Fruit fly (Drosophila melanogaster) whole organism, wandering third instar larva: ENCODE data around the gene dikar.

Experiments
- Abd-B ChIP-seq: fragments of >200 bp; optimal IDR thresholded peaks from 2 replicates; lab custom pipeline; 2017; ENCODE audit warnings: missing biosample characterization, missing genetic modification characterization
- CG32264 ChIP-seq: fragments of 200-800 bp; sonication (Bioruptor generic); optimal IDR thresholded peaks from 2 replicates; lab custom pipeline; 2016; ENCODE audit warnings: missing biosample characterization, missing genetic modification characterization
- CG9705 ChIP-seq: fragments of 200-800 bp; sonication (Bioruptor generic); optimal IDR thresholded peaks from 2 replicates; lab custom pipeline; 2018; ENCODE audit warnings: missing biosample characterization, mild to moderate bottlenecking, missing genetic modification characterization
- CrebA ChIP-seq: fragments of 200-800 bp; sonication (Bioruptor generic); optimal IDR thresholded peaks from 2 replicates; lab custom pipeline; 2016; ENCODE audit warnings: missing biosample characterization, mild to moderate bottlenecking, missing genetic modification characterization, borderline replicate concordance
- Dfd ChIP-seq: fragments of >200 bp; optimal IDR thresholded peaks from 2 replicates; lab custom pipeline; 2017; ENCODE audit warnings: missing biosample characterization, missing genetic modification characterization
- Dif ChIP-seq: fragments of 200-275, 200-300 bp; sonication (Bioruptor generic); optimal IDR thresholded peaks from 2 replicates; lab custom pipeline; 2018; ENCODE audit warnings: missing biosample characterization, missing genetic modification characterization; ENCODE audit not compliant: partially characterized antibody
- GATAd ChIP-seq: sonication (Bioruptor generic); optimal IDR thresholded peaks from 2 replicates; lab custom pipeline; 2016; ENCODE audit warnings: missing biosample characterization, missing genetic modification characterization
- HLH106 ChIP-seq: fragments of 200-800 bp; optimal IDR thresholded peaks from 3 replicates; lab custom pipeline; 2019; ENCODE audit warnings: missing biosample characterization, mild to moderate bottlenecking, missing genetic modification characterization, moderate library complexity
- Hnf4 ChIP-seq: fragments of 200-800 bp; sonication (Bioruptor generic); optimal IDR thresholded peaks from 2 replicates; lab custom pipeline; 2016; ENCODE audit warnings: missing biosample characterization, mild to moderate bottlenecking, missing genetic modification characterization
- Hr78 ChIP-seq: fragments of >200 bp; optimal IDR thresholded peaks from 2 replicates; lab custom pipeline; 2017; ENCODE audit warnings: missing biosample characterization, missing genetic modification characterization
- Hr83 ChIP-seq: fragments of 200-300 bp; sonication (Bioruptor generic); optimal IDR thresholded peaks from 2 replicates; lab custom pipeline; 2016; ENCODE audit warnings: missing biosample characterization, mild to moderate bottlenecking, missing genetic modification characterization, moderate library complexity; ENCODE audit not compliant: poor library complexity, severe bottlenecking
- Jra ChIP-seq: sonication (Bioruptor generic); optimal IDR thresholded peaks from 2 replicates; lab custom pipeline; 2016; ENCODE audit warnings: missing biosample characterization, missing genetic modification characterization
- Mio ChIP-seq: sonication (Bioruptor generic); optimal IDR thresholded peaks from 2 replicates; lab custom pipeline; 2016; ENCODE audit warnings: missing biosample characterization, missing genetic modification characterization
- Myc ChIP-seq: fragments of >200 bp; optimal IDR thresholded peaks from 2 replicates; lab custom pipeline; 2017
- N ChIP-seq: fragments of >200 bp; optimal IDR thresholded peaks from 2 replicates; lab custom pipeline; 2018; ENCODE audit warnings: missing biosample characterization, missing external identifiers, missing genetic modification characterization
- OdsH ChIP-seq: fragments of 200-800 bp; sonication (Bioruptor generic); optimal IDR thresholded peaks from 2 replicates; lab custom pipeline; 2016; ENCODE audit warnings: missing biosample characterization, mild to moderate bottlenecking, missing genetic modification characterization
- Rel ChIP-seq, 2 experiments: fragments of 200-800 bp; sonication (Bioruptor generic) in 1 of 2; optimal IDR thresholded peaks; 2 replicates in 1 of 2; 3 replicates in 1 of 2; lab custom pipeline; 2016 to 2019; ENCODE audit warnings: mild to moderate bottlenecking in 2 of 2, missing biosample characterization in 2 of 2, missing genetic modification characterization in 2 of 2, moderate library complexity in 1 of 2
- Sp1 ChIP-seq: fragments of 200-800 bp; sonication (Bioruptor generic); optimal IDR thresholded peaks from 3 replicates; lab custom pipeline; 2019; ENCODE audit warnings: missing biosample characterization, mild to moderate bottlenecking, missing genetic modification characterization, moderate library complexity
- Vsx2 ChIP-seq: fragments of 200-300, 225-300 bp; sonication (Bioruptor generic); optimal IDR thresholded peaks from 2 replicates; lab custom pipeline; 2018; ENCODE audit warnings: missing biosample characterization, missing genetic modification characterization; ENCODE audit not compliant: partially characterized antibody
- br ChIP-seq: fragments of 200-800 bp; sonication (Bioruptor generic); optimal IDR thresholded peaks from 2 replicates; lab custom pipeline; 2016; ENCODE audit warnings: missing biosample characterization, missing genetic modification characterization
- brk ChIP-seq: fragments of 200-800 bp; sonication (Bioruptor generic); optimal IDR thresholded peaks from 2 replicates; lab custom pipeline; 2016; ENCODE audit warnings: missing biosample characterization, mild to moderate bottlenecking, missing genetic modification characterization
- dl ChIP-seq, 2 experiments: fragments of 175-275, 200-275 bp in 1 of 2; fragments of 200-275 bp in 1 of 2; sonication (Bioruptor generic); optimal IDR thresholded peaks; lab custom pipeline; 2018; ENCODE audit warnings: mild to moderate bottlenecking in 2 of 2, missing biosample characterization in 2 of 2, missing genetic modification characterization in 2 of 2, moderate library complexity in 2 of 2; ENCODE audit not compliant: partially characterized antibody in 2 of 2, insufficient read depth in 1 of 2
- dmrt93B ChIP-seq: fragments of 200-800 bp; sonication (Bioruptor generic); optimal IDR thresholded peaks from 2 replicates; lab custom pipeline; 2018; ENCODE audit warnings: missing biosample characterization, mild to moderate bottlenecking, missing genetic modification characterization
- dsf ChIP-seq: sonication (Bioruptor generic); optimal IDR thresholded peaks from 2 replicates; lab custom pipeline; 2016; ENCODE audit warnings: missing biosample characterization, missing genetic modification characterization, borderline replicate concordance
- ey ChIP-seq: fragments of 200-800 bp; sonication (Bioruptor generic); optimal IDR thresholded peaks from 2 replicates; lab custom pipeline; 2016; ENCODE audit warnings: missing biosample characterization, missing genetic modification characterization
- foxo ChIP-seq, 2 experiments: fragments of 200-800 bp; sonication (Bioruptor generic); optimal IDR thresholded peaks; 2 replicates in 1 of 2; 3 replicates in 1 of 2; lab custom pipeline; 2016 to 2017; ENCODE audit warnings: missing biosample characterization in 2 of 2, missing genetic modification characterization in 2 of 2
- fru ChIP-seq: fragments of 200-800 bp; sonication (Bioruptor generic); optimal IDR thresholded peaks from 3 replicates; lab custom pipeline; 2016; ENCODE audit warnings: missing biosample characterization, mild to moderate bottlenecking, missing genetic modification characterization
- h ChIP-seq: fragments of 200-800 bp; sonication (Bioruptor generic); optimal IDR thresholded peaks from 3 replicates; lab custom pipeline; 2016; ENCODE audit warnings: missing biosample characterization, mild to moderate bottlenecking, missing genetic modification characterization
- jim ChIP-seq: fragments of 175-275, 200-325 bp; sonication (Bioruptor generic); optimal IDR thresholded peaks from 2 replicates; lab custom pipeline; 2016; ENCODE audit warnings: missing biosample characterization, mild to moderate bottlenecking, missing genetic modification characterization
- lola ChIP-seq: fragments of >200 bp; optimal IDR thresholded peaks from 2 replicates; lab custom pipeline; 2017; ENCODE audit warnings: missing biosample characterization, missing genetic modification characterization
- pan ChIP-seq: fragments of >200 bp; optimal IDR thresholded peaks from 2 replicates; lab custom pipeline; 2017
- psq ChIP-seq: fragments of 200-800 bp; sonication (Bioruptor generic); optimal IDR thresholded peaks from 3 replicates; lab custom pipeline; 2017; ENCODE audit warnings: missing biosample characterization, mild to moderate bottlenecking, missing genetic modification characterization, moderate library complexity
- rgr ChIP-seq: fragments of 200-800 bp; sonication (Bioruptor generic); optimal IDR thresholded peaks from 3 replicates; lab custom pipeline; 2016; ENCODE audit warnings: missing biosample characterization, mild to moderate bottlenecking, missing genetic modification characterization
- sage ChIP-seq: fragments of 200-800 bp; sonication (Bioruptor generic); optimal IDR thresholded peaks from 2 replicates; lab custom pipeline; 2016; ENCODE audit warnings: missing biosample characterization, mild to moderate bottlenecking, missing genetic modification characterization
- sv ChIP-seq: fragments of 200-800 bp; sonication (Bioruptor generic); optimal IDR thresholded peaks from 3 replicates; lab custom pipeline; 2016; ENCODE audit warnings: missing biosample characterization, missing genetic modification characterization
- tai ChIP-seq: sonication (Bioruptor generic); optimal IDR thresholded peaks from 2 replicates; lab custom pipeline; 2016; ENCODE audit warnings: missing biosample characterization, missing genetic modification characterization
- usp ChIP-seq: fragments of >200 bp; optimal IDR thresholded peaks from 2 replicates; lab custom pipeline; 2017; ENCODE audit warnings: missing biosample characterization, missing genetic modification characterization
- woc ChIP-seq: sonication (Bioruptor generic); optimal IDR thresholded peaks from 2 replicates; lab custom pipeline; 2016; ENCODE audit warnings: missing biosample characterization, mild to moderate bottlenecking, missing genetic modification characterization

The dikar gene

dm6 chr3L:6747127-6747526 is 4.2 kb upstream of the dikar start:
- TF ChIP-seq dl (GFP tag; optimal IDR thresholded peaks at IDR 0.05; lab: Kevin White, UChicago; ENCODE audit: insufficient read depth in 1 of 2, partially characterized antibody in 2 of 2), result no peak
- peak; percentile 46 for TF ChIP-seq Sp1 (GFP tag; lab: Kevin White, UChicago)
- peak; percentile 59 for TF ChIP-seq rgr
- peak; percentile 90 for TF ChIP-seq Myc (lab: Kevin White, UChicago)
- TF ChIP-seq Dfd (GFP tag; lab: Kevin White, UChicago), result no peak
- peak; percentile 16 for TF ChIP-seq br (GFP tag; lab: Kevin White, UChicago)
- TF ChIP-seq Dif (GFP tag; lab: Kevin White, UChicago), result no peak
- no peak for TF ChIP-seq sv (GFP tag; lab: Kevin White, UChicago)
- TF ChIP-seq usp (GFP tag; lab: Kevin White, UChicago), result no peak
- TF ChIP-seq h (GFP tag; lab: Kevin White, UChicago), result peak; percentile 49
- TF ChIP-seq Mio, result no peak
- peak; percentile 53 for TF ChIP-seq HLH106 (tag; lab: Kevin White, UChicago)
- TF ChIP-seq brk (GFP tag; lab: Kevin White, UChicago), result no peak
- peak; percentile 51 for TF ChIP-seq fru (GFP tag; lab: Kevin White, UChicago)
- TF ChIP-seq sage, result no peak
- TF ChIP-seq Jra (GFP tag; lab: Kevin White, UChicago), result peak; percentile 3
- no peak for TF ChIP-seq Vsx2 (GFP tag; lab: Kevin White, UChicago)
- no peak for TF ChIP-seq CG32264
- peak; percentile 38 for TF ChIP-seq ey (GFP tag; lab: Kevin White, UChicago)
- TF ChIP-seq CrebA (GFP tag; lab: Kevin White, UChicago), result no peak
- TF ChIP-seq Abd-B (GFP tag; lab: Kevin White, UChicago), result no peak
- TF ChIP-seq foxo (GFP tag; optimal IDR thresholded peaks at IDR 0.05; lab: Kevin White, UChicago), result peak in 1 of 2 experiments; percentile 67
- TF ChIP-seq OdsH, result peak; percentile 41
- TF ChIP-seq pan (lab: Kevin White, UChicago), result no peak
- TF ChIP-seq Hnf4 (GFP tag; lab: Kevin White, UChicago), result peak; percentile 53
- TF ChIP-seq Hr78 (GFP tag; lab: Kevin White, UChicago), result no peak
- TF ChIP-seq tai (GFP tag; lab: Kevin White, UChicago), result no peak
- TF ChIP-seq GATAd (GFP tag; lab: Kevin White, UChicago), result no peak
- no peak for TF ChIP-seq N (GFP tag; lab: Kevin White, UChicago)
- no peak for TF ChIP-seq Rel (GFP tag; optimal IDR thresholded peaks at IDR 0.05; lab: Kevin White, UChicago)
- TF ChIP-seq Rel (tag; optimal IDR thresholded peaks at IDR 0.05; lab: Kevin White, UChicago), result peak; percentile 30
- no peak for TF ChIP-seq dsf (GFP tag; lab: Kevin White, UChicago)
- TF ChIP-seq Hr83 (GFP tag; lab: Kevin White, UChicago), result peak; percentile 51
- peak; percentile 0 for TF ChIP-seq dmrt93B (GFP tag; lab: Kevin White, UChicago)
- TF ChIP-seq woc (GFP tag; lab: Kevin White, UChicago), result peak; percentile 77
- TF ChIP-seq jim (GFP tag; lab: Kevin White, UChicago), result no peak
- TF ChIP-seq psq, result peak; percentile 85
- TF ChIP-seq lola (GFP tag; lab: Kevin White, UChicago), result no peak
- peak; percentile 10 for TF ChIP-seq CG9705 (GFP tag; lab: Kevin White, UChicago)

DNA sequence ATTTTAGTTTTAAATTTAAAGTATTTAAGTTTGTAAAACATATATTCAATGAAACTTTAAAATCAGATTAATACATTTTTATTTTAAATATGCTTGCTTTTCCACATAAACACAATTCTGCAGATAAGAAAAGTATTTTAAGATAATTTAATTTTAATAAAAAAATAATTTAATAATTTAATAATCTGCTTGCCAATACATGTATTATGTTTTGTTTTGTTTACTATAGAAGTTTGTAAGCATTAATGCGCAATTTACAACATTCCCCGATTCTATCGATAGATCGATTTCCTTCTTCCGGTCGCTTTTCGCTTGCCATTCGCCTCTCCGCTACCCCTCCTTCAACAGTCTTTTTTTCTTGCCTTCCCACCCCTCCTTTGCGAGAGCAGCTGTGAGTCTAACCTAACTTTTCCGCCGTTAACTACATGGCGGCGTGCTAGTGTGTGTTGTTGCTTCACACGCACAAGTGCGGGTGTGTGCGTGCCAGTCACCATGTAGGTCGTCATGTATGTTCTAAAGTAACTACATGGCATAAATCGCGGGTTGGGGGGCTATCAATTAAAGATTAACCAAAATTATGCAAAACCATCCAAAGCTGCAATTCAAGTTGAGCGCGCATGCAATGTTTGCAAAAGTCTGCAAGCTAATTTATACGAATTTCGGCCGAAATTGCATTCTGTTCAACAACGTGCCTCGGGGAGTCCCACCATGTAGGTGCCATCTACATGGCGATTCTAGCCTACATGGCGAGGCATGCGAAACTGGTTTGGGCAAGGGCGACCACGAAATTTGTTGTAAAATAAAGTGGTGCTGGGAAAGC is 592 bp upstream of the dikar start:
- TF ChIP-seq OdsH, result no peak
- no peak for TF ChIP-seq Hr78 (GFP tag; lab: Kevin White, UChicago)
- no peak for TF ChIP-seq Myc (lab: Kevin White, UChicago)
- peak; percentile 17 for TF ChIP-seq lola (GFP tag; lab: Kevin White, UChicago)
- TF ChIP-seq brk (GFP tag; lab: Kevin White, UChicago), result no peak
- peak; percentile 46 for TF ChIP-seq h (GFP tag; lab: Kevin White, UChicago)
- TF ChIP-seq Mio, result no peak
- peak; percentile 4 for TF ChIP-seq Hnf4 (GFP tag; lab: Kevin White, UChicago)
- peak; percentile 53 for TF ChIP-seq N (GFP tag; lab: Kevin White, UChicago)
- TF ChIP-seq Hr83 (GFP tag; lab: Kevin White, UChicago), result peak; percentile 92
- TF ChIP-seq CG9705 (GFP tag; lab: Kevin White, UChicago), result peak; percentile 26
- TF ChIP-seq usp (GFP tag; lab: Kevin White, UChicago), result no peak
- TF ChIP-seq psq, result peak; percentile 99
- TF ChIP-seq Abd-B (GFP tag; lab: Kevin White, UChicago), result no peak
- TF ChIP-seq pan (lab: Kevin White, UChicago), result no peak
- TF ChIP-seq sage, result no peak
- no peak for TF ChIP-seq CrebA (GFP tag; lab: Kevin White, UChicago)
- no peak for TF ChIP-seq tai (GFP tag; lab: Kevin White, UChicago)
- TF ChIP-seq rgr, result peak; percentile 44
- no peak for TF ChIP-seq Dfd (GFP tag; lab: Kevin White, UChicago)
- TF ChIP-seq ey (GFP tag; lab: Kevin White, UChicago), result no peak
- no peak for TF ChIP-seq dsf (GFP tag; lab: Kevin White, UChicago)
- TF ChIP-seq GATAd (GFP tag; lab: Kevin White, UChicago), result no peak
- peak; percentile 47 for TF ChIP-seq woc (GFP tag; lab: Kevin White, UChicago)
- no peak for TF ChIP-seq br (GFP tag; lab: Kevin White, UChicago)
- TF ChIP-seq dl (GFP tag; optimal IDR thresholded peaks at IDR 0.05; lab: Kevin White, UChicago; ENCODE audit: insufficient read depth in 1 of 2, partially characterized antibody in 2 of 2), result no peak
- TF ChIP-seq CG32264, result no peak
- peak; percentile 3 for TF ChIP-seq Dif (GFP tag; lab: Kevin White, UChicago)
- no peak for TF ChIP-seq foxo (GFP tag; optimal IDR thresholded peaks at IDR 0.05; lab: Kevin White, UChicago)
- TF ChIP-seq HLH106 (tag; lab: Kevin White, UChicago), result peak; percentile 35
- peak; percentile 93 for TF ChIP-seq jim (GFP tag; lab: Kevin White, UChicago)
- peak; percentile 33 for TF ChIP-seq Sp1 (GFP tag; lab: Kevin White, UChicago)
- TF ChIP-seq fru (GFP tag; lab: Kevin White, UChicago), result no peak
- no peak for TF ChIP-seq Vsx2 (GFP tag; lab: Kevin White, UChicago)
- TF ChIP-seq dmrt93B (GFP tag; lab: Kevin White, UChicago), result peak; percentile 5
- no peak for TF ChIP-seq Jra (GFP tag; lab: Kevin White, UChicago)
- TF ChIP-seq Rel (GFP tag; optimal IDR thresholded peaks at IDR 0.05; lab: Kevin White, UChicago), result no peak
- TF ChIP-seq Rel (tag; optimal IDR thresholded peaks at IDR 0.05; lab: Kevin White, UChicago), result peak; percentile 97
- no peak for TF ChIP-seq sv (GFP tag; lab: Kevin White, UChicago)
